Fruit fly (Drosophila melanogaster): ENCODE results near the gene mRpL1.

Gene mRpL1

DNA sequence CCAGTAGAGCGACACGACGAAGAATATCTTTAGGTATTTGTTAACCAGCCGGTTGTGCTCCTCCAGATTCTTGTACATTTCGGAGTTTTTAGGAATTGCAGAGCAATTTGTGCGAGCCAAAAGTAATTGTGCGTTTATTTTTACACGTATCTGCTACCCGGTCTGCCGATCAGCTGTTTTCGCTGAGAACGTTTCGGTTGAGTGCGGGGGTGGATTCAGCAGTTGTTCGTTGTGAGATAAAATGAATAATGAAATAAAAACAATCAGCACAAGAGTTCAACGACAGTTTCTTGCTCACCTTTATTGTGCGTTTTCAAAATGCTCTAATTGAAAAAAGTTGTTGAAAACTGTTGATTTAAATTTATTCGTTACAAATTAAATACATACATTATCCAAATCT is 2.6 kb downstream of the mRpL1 start, which contains the start of gene nac (continued):
- peak; percentile 31 for TF ChIP-seq grau (tag; optimal IDR thresholded peaks at IDR 0.05)
- no peak for TF ChIP-seq pros (GFP tag; optimal IDR thresholded peaks at IDR 0.05)
- TF ChIP-seq CG10366 (GFP tag; IDR thresholded peaks at IDR 0.05), result 0 out of 2 replicates have a peak, but pooled peaks have one; percentile 20
- no peak for TF ChIP-seq eyg (GFP tag; optimal IDR thresholded peaks at IDR 0.05)
- no peak for TF ChIP-seq sd (tag; optimal IDR thresholded peaks at IDR 0.05)
- TF ChIP-seq CG14667 (GFP tag; IDR thresholded peaks at IDR 0.05), result no peak
- TF ChIP-seq Dp (GFP tag; optimal IDR thresholded peaks at IDR 0.05), result no peak
- TF ChIP-seq Atf6 (GFP tag; IDR thresholded peaks at IDR 0.05), result 0 out of 2 replicates have a peak, but pooled peaks have one; percentile 46
- TF ChIP-seq CG7745 (tag; optimal IDR thresholded peaks at IDR 0.05), result no peak
- no peak for TF ChIP-seq Mes4 (GFP tag; optimal IDR thresholded peaks at IDR 0.05)
- TF ChIP-seq CG10431 (GFP tag; optimal IDR thresholded peaks at IDR 0.05), result no peak
- TF ChIP-seq CG1832 (GFP tag; optimal IDR thresholded peaks at IDR 0.05), result no peak
- no peak for TF ChIP-seq CG1602 (GFP tag; optimal IDR thresholded peaks at IDR 0.05)
- no peak for TF ChIP-seq caup (GFP tag; optimal IDR thresholded peaks at IDR 0.05; ENCODE audit: severe bottlenecking)
- TF ChIP-seq inv (GFP tag; IDR thresholded peaks at IDR 0.05; ENCODE audit: partially characterized antibody), result no peak
- no peak for TF ChIP-seq CG2889 (GFP tag; IDR thresholded peaks at IDR 0.05)
- TF ChIP-seq CG2120 (GFP tag; optimal IDR thresholded peaks at IDR 0.05), result peak; percentile 34
- no peak for TF ChIP-seq ro (GFP tag; IDR thresholded peaks at IDR 0.05)
- no peak for TF ChIP-seq Nf-YB (GFP tag; optimal IDR thresholded peaks at IDR 0.05)
- TF ChIP-seq crol (GFP tag; IDR thresholded peaks at IDR 0.05), result no peak
- peak; percentile 37 for TF ChIP-seq NFAT (GFP tag; IDR thresholded peaks at IDR 0.05)
- TF ChIP-seq cwo (GFP tag; optimal IDR thresholded peaks at IDR 0.05), result no peak
- TF ChIP-seq ftz-f1 (GFP tag; optimal IDR thresholded peaks at IDR 0.05), result no peak
- TF ChIP-seq CG6254 (GFP tag; optimal IDR thresholded peaks at IDR 0.05), result no peak
- no peak for TF ChIP-seq CG4360 (GFP tag; IDR thresholded peaks at IDR 0.05)
- peak; percentile 79 for TF ChIP-seq MBD-R2 (GFP tag; IDR thresholded peaks at IDR 0.05)
- peak; percentile 3 for TF ChIP-seq Fer3 (tag; optimal IDR thresholded peaks at IDR 0.05)
- TF ChIP-seq CG3163 (GFP tag; optimal IDR thresholded peaks at IDR 0.05), result no peak
- TF ChIP-seq Fer2 (tag; optimal IDR thresholded peaks at IDR 0.05), result no peak
- TF ChIP-seq Hand (GFP tag; optimal IDR thresholded peaks at IDR 0.05), result no peak
- TF ChIP-seq sob (GFP tag; IDR thresholded peaks at IDR 0.05), result 0 out of 2 replicates have a peak, but pooled peaks have one; percentile 14
- TF ChIP-seq CG33557 (GFP tag; optimal IDR thresholded peaks at IDR 0.05), result no peak
- TF ChIP-seq insv (GFP tag; optimal IDR thresholded peaks at IDR 0.05), result no peak
- TF ChIP-seq oc (tag; optimal IDR thresholded peaks at IDR 0.05), result no peak
- no peak for TF ChIP-seq Ravus (GFP tag; IDR thresholded peaks at IDR 0.05)
- TF ChIP-seq CG8359 (GFP tag; optimal IDR thresholded peaks at IDR 0.05; ENCODE audit: borderline replicate concordance), result no peak
- no peak for TF ChIP-seq CG11456 (GFP tag; IDR thresholded peaks at IDR 0.05)
- no peak for TF ChIP-seq CG6175 (GFP tag; IDR thresholded peaks at IDR 0.05)
- no peak for TF ChIP-seq nmo (GFP tag; optimal IDR thresholded peaks at IDR 0.05)
- TF ChIP-seq CG10979 (tag; optimal IDR thresholded peaks at IDR 0.05), result no peak
- peak; percentile 41 for TF ChIP-seq lilli (GFP tag; optimal IDR thresholded peaks at IDR 0.05)
- no peak for TF ChIP-seq jumu (GFP tag; optimal IDR thresholded peaks at IDR 0.05)
- TF ChIP-seq Xbp1 (GFP tag; optimal IDR thresholded peaks at IDR 0.05), result peak; percentile 28
- TF ChIP-seq bbx (GFP tag; IDR thresholded peaks at IDR 0.05; ENCODE audit: partially characterized antibody), result no peak
- no peak for TF ChIP-seq CG16863 (GFP tag; optimal IDR thresholded peaks at IDR 0.05)
- TF ChIP-seq Doc2 (GFP tag; IDR thresholded peaks at IDR 0.05), result no peak
- TF ChIP-seq CG4328 (GFP tag; optimal IDR thresholded peaks at IDR 0.05), result no peak
- TF ChIP-seq toy (GFP tag; IDR thresholded peaks at IDR 0.05), result no peak
- TF ChIP-seq CG7928 (GFP tag; optimal IDR thresholded peaks at IDR 0.05), result no peak
- no peak for TF ChIP-seq cad (GFP tag; optimal IDR thresholded peaks at IDR 0.05)
- TF ChIP-seq sug (tag; optimal IDR thresholded peaks at IDR 0.05), result peak; percentile 9
